Worm (Caenorhabditis elegans): ENCODE measurements around the gene trim-21.

DNA sequence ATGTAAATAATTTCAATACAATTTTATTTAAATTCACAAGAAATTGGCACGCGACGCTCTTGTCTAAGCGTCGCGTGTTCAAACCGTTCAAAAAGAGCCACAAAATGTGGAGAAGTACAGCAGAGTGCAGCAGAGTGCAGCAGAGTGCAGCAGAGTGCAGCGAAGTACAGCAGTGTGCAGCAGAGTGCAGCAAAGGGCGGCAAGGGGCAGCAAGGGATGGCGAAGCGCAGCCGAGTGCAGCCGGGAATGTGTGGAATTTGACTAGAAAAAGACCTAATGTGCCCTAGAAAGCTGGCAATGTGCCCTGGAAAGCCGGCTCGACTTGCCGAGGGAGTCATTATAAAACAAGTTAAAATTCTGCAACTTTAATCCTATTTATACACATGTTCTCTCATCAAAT lies 33.4 kb downstream of the trim-21 start, which contains the start of gene K09F6.6:
- TF ChIP-seq ama-1 (optimal IDR thresholded peaks at IDR 0.05) = no peak
- TF ChIP-seq ceh-34 (tag; optimal IDR thresholded peaks at IDR 0.05) = no peak
- TF ChIP-seq pag-3 (tag; optimal IDR thresholded peaks at IDR 0.05; ENCODE audit: borderline replicate concordance) = no peak
- TF ChIP-seq ets-4 (tag; optimal IDR thresholded peaks at IDR 0.05) = no peak

All from whole organism, late embryonic.